Worm (Caenorhabditis elegans) whole organism, L2 larva: ENCODE data around the gene ifas-1.

Experiments used
- ama-1 ChIP-seq: fragments of 150-350 bp; optimal IDR thresholded peaks from 2 replicates; lab custom pipeline; 2018; ENCODE audit warnings: inconsistent platforms
- blmp-1 ChIP-seq: sonication (generic microtip); optimal IDR thresholded peaks from 2 replicates; lab custom pipeline; 2017; ENCODE audit warnings: missing genetic modification characterization, mild to moderate bottlenecking, missing compliant biosample characterization, antibody characterized with exemption, moderate library complexity; ENCODE audit not compliant: insufficient read depth
- egl-27 ChIP-seq: sonication (generic microtip); optimal IDR thresholded peaks from 3 replicates; lab custom pipeline; 2017; ENCODE audit warnings: missing biosample characterization, missing genetic modification reagents, missing genetic modification characterization
- nhr-12 ChIP-seq: fragments of 150-350 bp; optimal IDR thresholded peaks from 2 replicates; lab custom pipeline; 2014; ENCODE audit warnings: missing biosample characterization, missing genetic modification characterization
- peb-1 ChIP-seq: fragments of 150-350 bp; optimal IDR thresholded peaks from 2 replicates; lab custom pipeline; 2014; ENCODE audit warnings: missing biosample characterization, missing genetic modification characterization
- skn-1 ChIP-seq: sonication (generic microtip); optimal IDR thresholded peaks from 2 replicates; lab custom pipeline; 2017; ENCODE audit warnings: missing biosample characterization, missing genetic modification characterization
- unc-39 ChIP-seq: fragments of 150-350 bp; optimal IDR thresholded peaks from 2 replicates; lab custom pipeline; 2014; ENCODE audit warnings: missing biosample characterization, missing genetic modification characterization
- unc-62 ChIP-seq: fragments of 150-350 bp; optimal IDR thresholded peaks from 2 replicates; lab custom pipeline; 2014; ENCODE audit warnings: missing biosample characterization, missing genetic modification reagents, missing genetic modification characterization

ce11 chrII:3684487-3685067 lies 3.9 kb downstream of the ifas-1 start:
- TF ChIP-seq egl-27 (tag; lab: Kevin White, UChicago) (no peak), unc-39 (no peak), skn-1 (tag; lab: Kevin White, UChicago) (no peak), ama-1 (lab: Kevin White, UChicago) (no peak), nhr-12 (tag; lab: Kevin White, UChicago) (no peak), blmp-1 (no peak), peb-1 (tag; lab: Kevin White, UChicago) (no peak), unc-62 (no peak)
